Worm (Caenorhabditis elegans): ENCODE results near the gene gpa-11.

Gene gpa-11

ce11 chrII:4301307-4301706 is 54.3 kb downstream of the gpa-11 start, which contains the start of gene gtf-2F1:
gtf-2F1 (plus strand) TSS chrII:4301607.
- TF ChIP-seq nhr-11 (tag; optimal IDR thresholded peaks at IDR 0.05): no peak
- TF ChIP-seq pqm-1 (tag; optimal IDR thresholded peaks at IDR 0.05): no peak
- TF ChIP-seq unc-39 (tag; optimal IDR thresholded peaks at IDR 0.05): no peak
- TF ChIP-seq eor-1 (tag; optimal IDR thresholded peaks at IDR 0.05): no peak
- TF ChIP-seq nfya-1 (tag; optimal IDR thresholded peaks at IDR 0.05; ENCODE audit: insufficient read depth): no peak
- TF ChIP-seq ZK546.5 (tag; optimal IDR thresholded peaks at IDR 0.05): no peak
- no peak for TF ChIP-seq lin-39 (tag; optimal IDR thresholded peaks at IDR 0.05)
- no peak for TF ChIP-seq ceh-28 (tag; optimal IDR thresholded peaks at IDR 0.05)
- TF ChIP-seq nhr-237 (tag; optimal IDR thresholded peaks at IDR 0.05): no peak
- TF ChIP-seq fkh-10 (GFP tag; optimal IDR thresholded peaks at IDR 0.05): no peak
- TF ChIP-seq elt-1 (tag; optimal IDR thresholded peaks at IDR 0.05): no peak
- TF ChIP-seq snpc-4 (tag; optimal IDR thresholded peaks at IDR 0.05): no peak
- no peak for TF ChIP-seq nhr-67 (tag; optimal IDR thresholded peaks at IDR 0.05)
- no peak for TF ChIP-seq R02D3.7 (tag; optimal IDR thresholded peaks at IDR 0.05)
- TF ChIP-seq lin-15B (tag; optimal IDR thresholded peaks at IDR 0.05): no peak
- TF ChIP-seq nhr-77 (tag; optimal IDR thresholded peaks at IDR 0.05): no peak
- TF ChIP-seq fos-1 (tag; optimal IDR thresholded peaks at IDR 0.05): no peak
- TF ChIP-seq ceh-16 (tag; optimal IDR thresholded peaks at IDR 0.05): no peak
- TF ChIP-seq aly-2 (tag; optimal IDR thresholded peaks at IDR 0.05): no peak
- TF ChIP-seq sea-2 (GFP tag; optimal IDR thresholded peaks at IDR 0.05): no peak

All from whole organism, L3 larva.